Fruit fly (Drosophila melanogaster): ENCODE measurements around the gene Lar.

Lar gene

DNA sequence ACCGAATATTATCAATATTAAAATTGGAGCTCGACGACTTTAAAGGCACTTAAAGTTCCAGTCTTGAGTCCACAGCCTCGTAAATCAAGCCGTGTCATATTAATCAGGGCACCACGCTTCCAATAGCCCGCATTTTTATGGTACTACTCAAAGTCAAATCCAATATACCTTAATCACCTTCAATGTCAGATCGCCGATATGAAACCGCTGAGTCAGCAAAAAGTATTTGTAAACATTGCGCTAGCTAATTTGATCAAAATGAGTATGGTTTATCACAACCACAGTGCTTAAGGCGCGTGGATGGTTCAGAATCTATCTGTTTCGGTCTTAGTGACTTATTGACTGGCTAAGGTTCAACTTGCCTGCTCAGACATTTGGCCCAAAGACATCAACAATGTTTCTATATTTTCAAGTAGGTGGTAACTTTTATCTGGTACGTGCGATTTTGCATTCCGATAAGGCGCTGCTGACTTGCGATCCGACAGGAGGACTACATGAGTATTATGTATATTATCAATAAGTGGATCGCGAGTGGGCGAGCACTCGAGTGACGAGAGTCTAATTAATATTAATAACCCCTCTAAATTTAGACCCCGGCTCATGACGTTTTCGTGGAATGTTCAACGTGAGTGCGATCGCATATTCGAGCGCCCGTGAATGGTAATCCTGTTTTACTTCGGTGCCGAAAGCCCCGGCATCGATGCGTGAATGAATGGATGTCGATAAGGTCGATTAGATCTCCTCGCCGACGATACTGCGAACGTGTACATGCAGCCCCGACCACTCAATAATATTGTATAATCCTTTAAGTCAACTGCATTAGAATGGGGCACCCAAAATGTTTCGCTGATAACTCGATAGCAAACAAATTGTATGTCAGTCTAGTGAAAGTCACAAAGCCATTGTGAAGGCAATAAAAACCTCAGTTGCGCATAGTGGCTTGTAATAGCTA lies 23.1 kb upstream of the Lar start, which contains the start of gene CG13078:
CG13078 (plus strand) TSS at position 902 of the 952 bp plus-strand sequence.
- TF ChIP-seq sug (tag; optimal IDR thresholded peaks at IDR 0.05) = peak; percentile 42
- TF ChIP-seq HLH3B (GFP tag; IDR thresholded peaks at IDR 0.05) = no peak
- no peak for TF ChIP-seq Ets65A (GFP tag)
- no peak for TF ChIP-seq Vsx1 (GFP tag; optimal IDR thresholded peaks at IDR 0.05)
- TF ChIP-seq CG34376 (GFP tag; optimal IDR thresholded peaks at IDR 0.05) = peak; percentile 92
- no peak for TF ChIP-seq CG2120 (GFP tag; optimal IDR thresholded peaks at IDR 0.05)
- TF ChIP-seq cwo (GFP tag; optimal IDR thresholded peaks at IDR 0.05) = no peak
- TF ChIP-seq run (tag; optimal IDR thresholded peaks at IDR 0.05) = no peak
- peak; percentile 85 for TF ChIP-seq grn (GFP tag; optimal IDR thresholded peaks at IDR 0.05)
- TF ChIP-seq ci (GFP tag; IDR thresholded peaks at IDR 0.05) = no peak
- TF ChIP-seq CG13894 (tag; optimal IDR thresholded peaks at IDR 0.05) = peak; percentile 65
- no peak for TF ChIP-seq sna (GFP tag; IDR thresholded peaks at IDR 0.05; ENCODE audit: partially characterized antibody)
- peak; percentile 97 for TF ChIP-seq exex (tag; optimal IDR thresholded peaks at IDR 0.05)
- TF ChIP-seq CG34422 (GFP tag; IDR thresholded peaks at IDR 0.05) = no peak
- TF ChIP-seq pb (GFP tag; optimal IDR thresholded peaks at IDR 0.05) = no peak
- no peak for TF ChIP-seq sens-2 (GFP tag; IDR thresholded peaks at IDR 0.05)
- TF ChIP-seq gro (GFP tag; optimal IDR thresholded peaks at IDR 0.05) = peak; percentile 22
- no peak for TF ChIP-seq rib (GFP tag; IDR thresholded peaks at IDR 0.05)
- no peak for TF ChIP-seq gcm2 (GFP tag; optimal IDR thresholded peaks at IDR 0.05)
- TF ChIP-seq chinmo (GFP tag; IDR thresholded peaks at IDR 0.05; ENCODE audit: partially characterized antibody) = 0 out of 4 replicates have a peak, but pooled peaks have one; percentile 43
- TF ChIP-seq NC2β (GFP tag; optimal IDR thresholded peaks at IDR 0.05) = no peak

DNA sequence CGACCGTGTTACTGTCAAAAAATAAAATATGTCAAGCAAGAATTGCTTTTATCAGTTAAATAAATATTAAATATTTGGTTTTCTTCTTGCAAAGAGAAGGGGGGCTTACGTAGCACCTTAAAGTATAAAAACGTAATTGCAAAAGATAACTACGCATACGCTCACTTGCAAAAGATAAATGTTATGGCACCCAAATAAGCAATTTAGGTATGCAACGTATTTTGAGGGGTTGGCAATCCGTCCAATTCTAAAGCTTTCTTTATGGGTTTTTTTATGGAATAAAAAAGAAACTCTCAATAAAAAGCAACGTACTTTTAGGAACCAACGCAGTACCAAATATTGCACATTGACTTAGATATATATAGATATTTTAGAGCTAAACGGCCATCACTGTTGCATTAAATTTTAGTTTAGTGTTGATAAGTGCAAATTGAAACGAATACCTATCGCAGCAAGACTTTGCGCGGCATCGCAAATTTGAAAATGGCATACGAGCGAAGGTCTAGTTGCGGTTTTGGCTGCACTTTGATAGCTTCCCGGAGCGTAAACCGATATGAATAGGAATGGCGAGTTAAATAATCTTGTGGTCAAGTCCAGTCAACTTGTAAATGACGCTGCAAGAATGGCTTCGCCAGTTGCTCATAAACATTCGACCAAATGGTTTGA lies 21.1 kb upstream of the Lar start, which contains the start of gene CG13077:
CG13077 (plus strand) TSS at position 631 of the 666 bp plus-strand sequence.
- peak; percentile 27; the same call in 1 of the 3 replicates for TF ChIP-seq row (GFP tag; IDR thresholded peaks at IDR 0.05)
- no peak for TF ChIP-seq CG8281 (tag; optimal IDR thresholded peaks at IDR 0.05)
- no peak for TF ChIP-seq CG8765 (GFP tag; IDR thresholded peaks at IDR 0.05)
- no peak for TF ChIP-seq CG18262 (tag; optimal IDR thresholded peaks at IDR 0.05)
- no peak for TF ChIP-seq CG12219 (GFP tag; optimal IDR thresholded peaks at IDR 0.05)
- TF ChIP-seq CG34224 (GFP tag; IDR thresholded peaks at IDR 0.05; ENCODE audit: partially characterized antibody) = peak; percentile 48; the same call in 1 of the 3 replicates
- no peak for TF ChIP-seq CG2678 (tag; optimal IDR thresholded peaks at IDR 0.05)
- no peak for TF ChIP-seq crp (GFP tag; optimal IDR thresholded peaks at IDR 0.05)
- no peak for TF ChIP-seq Tbp (GFP tag; optimal IDR thresholded peaks at IDR 0.05)
- peak; percentile 11 for TF ChIP-seq CG17568 (GFP tag; optimal IDR thresholded peaks at IDR 0.05)
- TF ChIP-seq Dll (GFP tag; IDR thresholded peaks at IDR 0.05; ENCODE audit: partially characterized antibody) = peak; percentile 68
- 0 out of 2 replicates have a peak, but pooled peaks have one; percentile 34 for TF ChIP-seq Scr (GFP tag; IDR thresholded peaks at IDR 0.05; ENCODE audit: partially characterized antibody)
- no peak for TF ChIP-seq Ets65A (GFP tag)
- TF ChIP-seq HLH4C (GFP tag; IDR thresholded peaks at IDR 0.05; ENCODE audit: partially characterized antibody) = peak; percentile 49; the same call in 2 of the 3 replicates
- TF ChIP-seq trem (tag; optimal IDR thresholded peaks at IDR 0.05) = peak; percentile 14
- TF ChIP-seq nmo (GFP tag; optimal IDR thresholded peaks at IDR 0.05) = peak; percentile 7
- TF ChIP-seq CG31365 (tag; optimal IDR thresholded peaks at IDR 0.05) = no peak
- TF ChIP-seq Ravus (GFP tag; IDR thresholded peaks at IDR 0.05) = no peak
- TF ChIP-seq Xrp1 (GFP tag; IDR thresholded peaks at IDR 0.05) = no peak
- peak; percentile 98 for TF ChIP-seq CG9437 (GFP tag; optimal IDR thresholded peaks at IDR 0.05)
- TF ChIP-seq Abd-B (GFP tag; optimal IDR thresholded peaks at IDR 0.05) = peak; percentile 2
- TF ChIP-seq CG8290 (GFP tag; optimal IDR thresholded peaks at IDR 0.05) = peak; percentile 37
- TF ChIP-seq CG8290 (tag; optimal IDR thresholded peaks at IDR 0.05) = peak in 1 of 2 experiments; percentile 6
- TF ChIP-seq CG6689 (GFP tag; IDR thresholded peaks at IDR 0.05) = no peak
- TF ChIP-seq CG4730 (GFP tag; IDR thresholded peaks at IDR 0.05) = no peak
- no peak for TF ChIP-seq CG7271 (tag; optimal IDR thresholded peaks at IDR 0.05)
- peak; percentile 79 for TF ChIP-seq CG6791 (GFP tag; IDR thresholded peaks at IDR 0.05; ENCODE audit: partially characterized antibody)

Data from whole organism, embryonic.